Worm (Caenorhabditis elegans) whole organism, late embryonic: ENCODE data around the gene W03F8.4.

ENCODE experiments used
- C08G9.2 ChIP-seq: sonication (generic microtip); optimal IDR thresholded peaks from 2 replicates; lab custom pipeline; 2016; ENCODE audit warnings: mild to moderate bottlenecking, missing genetic modification characterization, moderate library complexity, missing compliant biosample characterization
- F13H6.1 ChIP-seq: sonication (generic microtip); optimal IDR thresholded peaks from 2 replicates; lab custom pipeline; 2016; ENCODE audit warnings: missing genetic modification characterization, missing compliant biosample characterization
- K02D7.2 ChIP-seq: sonication (generic microtip); optimal IDR thresholded peaks from 2 replicates; lab custom pipeline; 2017; ENCODE audit warnings: mild to moderate bottlenecking, missing genetic modification characterization, missing compliant biosample characterization
- K09A11.1 ChIP-seq: sonication (generic microtip); optimal IDR thresholded peaks from 2 replicates; lab custom pipeline; 2017; ENCODE audit warnings: antibody characterized with exemption, mild to moderate bottlenecking, missing genetic modification characterization, missing compliant biosample characterization; ENCODE audit not compliant: insufficient read depth
- T23F11.4 ChIP-seq: fragments of 200-800 bp; sonication (Bioruptor generic); optimal IDR thresholded peaks from 2 replicates; lab custom pipeline; 2018; ENCODE audit warnings: mild to moderate bottlenecking, missing genetic modification characterization, missing compliant biosample characterization
- ahr-1 ChIP-seq: sonication (generic microtip); optimal IDR thresholded peaks from 2 replicates; lab custom pipeline; 2016; ENCODE audit warnings: missing genetic modification characterization, missing compliant biosample characterization
- ceh-14 ChIP-seq: sonication (generic microtip); optimal IDR thresholded peaks from 2 replicates; lab custom pipeline; 2016; ENCODE audit warnings: missing genotype, missing genetic modification characterization, missing compliant biosample characterization
- ceh-18 ChIP-seq: sonication (generic microtip); optimal IDR thresholded peaks from 2 replicates; lab custom pipeline; 2016; ENCODE audit warnings: missing genetic modification characterization, missing compliant biosample characterization
- ceh-31 ChIP-seq: sonication (generic microtip); optimal IDR thresholded peaks from 2 replicates; lab custom pipeline; 2016; ENCODE audit warnings: missing genetic modification characterization, missing compliant biosample characterization
- ceh-34 ChIP-seq: sonication (generic microtip); optimal IDR thresholded peaks from 2 replicates; lab custom pipeline; 2016; ENCODE audit warnings: mild to moderate bottlenecking, missing genetic modification characterization, missing compliant biosample characterization
- ceh-48 ChIP-seq: sonication (generic microtip); optimal IDR thresholded peaks from 2 replicates; lab custom pipeline; 2016; ENCODE audit warnings: missing genetic modification characterization, inconsistent platforms, missing compliant biosample characterization
- ceh-9 ChIP-seq: sonication (generic microtip); optimal IDR thresholded peaks from 2 replicates; lab custom pipeline; 2016; ENCODE audit warnings: mild to moderate bottlenecking, missing genetic modification characterization, inconsistent platforms, missing compliant biosample characterization
- che-1 ChIP-seq: sonication (generic microtip); optimal IDR thresholded peaks from 2 replicates; lab custom pipeline; 2016; ENCODE audit warnings: mild to moderate bottlenecking, missing genetic modification characterization, missing compliant biosample characterization
- dmd-4 ChIP-seq: sonication (generic microtip); optimal IDR thresholded peaks from 2 replicates; lab custom pipeline; 2016; ENCODE audit warnings: borderline replicate concordance, missing genetic modification characterization, missing compliant biosample characterization
- dve-1 ChIP-seq: sonication (generic microtip); optimal IDR thresholded peaks from 2 replicates; lab custom pipeline; 2017; ENCODE audit warnings: antibody characterized with exemption, mild to moderate bottlenecking, missing genetic modification characterization, missing compliant biosample characterization
- elt-2 ChIP-seq: sonication (generic microtip); optimal IDR thresholded peaks from 2 replicates; lab custom pipeline; 2016; ENCODE audit warnings: missing genetic modification reagents, missing genetic modification characterization, missing compliant biosample characterization
- elt-4 ChIP-seq: sonication (generic microtip); optimal IDR thresholded peaks from 2 replicates; lab custom pipeline; 2016; ENCODE audit warnings: missing genetic modification characterization, missing compliant biosample characterization
- ets-4 ChIP-seq: sonication (generic microtip); optimal IDR thresholded peaks from 2 replicates; lab custom pipeline; 2016; ENCODE audit warnings: missing genetic modification characterization, missing compliant biosample characterization
- eyg-1 ChIP-seq: sonication (generic microtip); optimal IDR thresholded peaks from 2 replicates; lab custom pipeline; 2016; ENCODE audit warnings: missing genotype, missing genetic modification characterization, missing compliant biosample characterization
- fax-1 ChIP-seq: sonication (generic microtip); optimal IDR thresholded peaks from 2 replicates; lab custom pipeline; 2016; ENCODE audit warnings: missing genotype, missing genetic modification characterization, missing compliant biosample characterization
- fkh-6 ChIP-seq: sonication (generic microtip); optimal IDR thresholded peaks from 2 replicates; lab custom pipeline; 2016; ENCODE audit warnings: missing genetic modification characterization, missing compliant biosample characterization
- gmeb-2 ChIP-seq: sonication (generic microtip); optimal IDR thresholded peaks from 2 replicates; lab custom pipeline; 2016; ENCODE audit warnings: missing genetic modification characterization, inconsistent platforms, missing compliant biosample characterization
- hlh-13 ChIP-seq: fragments of 200-800 bp; sonication (Bioruptor generic); optimal IDR thresholded peaks from 2 replicates; lab custom pipeline; 2018; ENCODE audit warnings: mild to moderate bottlenecking, missing genetic modification characterization, missing compliant biosample characterization
- hlh-6 ChIP-seq: sonication (generic microtip); optimal IDR thresholded peaks from 2 replicates; lab custom pipeline; 2016; ENCODE audit warnings: missing genotype, missing genetic modification characterization, missing compliant biosample characterization
- hlh-8 ChIP-seq: sonication (generic microtip); optimal IDR thresholded peaks from 2 replicates; lab custom pipeline; 2016; ENCODE audit warnings: missing genotype, missing genetic modification characterization, missing compliant biosample characterization
- madf-2 ChIP-seq: sonication (generic microtip); optimal IDR thresholded peaks from 2 replicates; lab custom pipeline; 2017; ENCODE audit warnings: missing genetic modification characterization, missing compliant biosample characterization
- nfya-1 ChIP-seq: sonication (generic microtip); optimal IDR thresholded peaks from 2 replicates; lab custom pipeline; 2017; ENCODE audit warnings: missing genetic modification characterization, mild to moderate bottlenecking, missing compliant biosample characterization, antibody characterized with exemption, moderate library complexity
- nhr-232 ChIP-seq: sonication (generic microtip); optimal IDR thresholded peaks from 2 replicates; lab custom pipeline; 2016; ENCODE audit warnings: missing genetic modification characterization, missing compliant biosample characterization
- npax-4 ChIP-seq: sonication (generic microtip); optimal IDR thresholded peaks from 2 replicates; lab custom pipeline; 2016; ENCODE audit warnings: missing genetic modification characterization, missing compliant biosample characterization
- pat-9 ChIP-seq: fragments of 200-800 bp; sonication (Bioruptor generic); optimal IDR thresholded peaks from 2 replicates; lab custom pipeline; 2018; ENCODE audit warnings: mild to moderate bottlenecking, missing genetic modification characterization, moderate library complexity, missing compliant biosample characterization
- pha-2 ChIP-seq: sonication (generic microtip); optimal IDR thresholded peaks from 2 replicates; lab custom pipeline; 2017; ENCODE audit warnings: mild to moderate bottlenecking, missing genetic modification characterization, missing compliant biosample characterization
- pros-1 ChIP-seq: fragments of 150-350 bp; optimal IDR thresholded peaks from 2 replicates; lab custom pipeline; 2014; ENCODE audit warnings: missing biosample characterization, missing genetic modification reagents, missing genetic modification characterization
- rnt-1 ChIP-seq: sonication (generic microtip); optimal IDR thresholded peaks from 2 replicates; lab custom pipeline; 2016; ENCODE audit warnings: missing genetic modification characterization, missing compliant biosample characterization
- sdc-2 ChIP-seq: sonication (generic microtip); optimal IDR thresholded peaks from 2 replicates; lab custom pipeline; 2016; ENCODE audit warnings: missing genotype, missing genetic modification characterization, missing compliant biosample characterization
- tbx-2 ChIP-seq: sonication (generic microtip); optimal IDR thresholded peaks from 2 replicates; lab custom pipeline; 2016; ENCODE audit warnings: missing genetic modification characterization, missing compliant biosample characterization
- unc-3 ChIP-seq, 2 experiments: fragments of 200-800 bp in 1 of 2; sonication (Bioruptor generic) in 1 of 2; sonication (generic microtip) in 1 of 2; conservative IDR thresholded peaks in 1 of 2; optimal IDR thresholded peaks in 1 of 2; 2 replicates each; pipeline versions ENCODE4 v1.3.6 to Lab custom; 2016 to 2022; ENCODE audit warnings: missing compliant biosample characterization in 2 of 2, missing genetic modification characterization in 2 of 2, missing genetic modification reagents in 1 of 2
- unc-42 ChIP-seq: sonication (generic microtip); optimal IDR thresholded peaks from 2 replicates; lab custom pipeline; 2016; ENCODE audit warnings: missing genotype, missing genetic modification characterization, missing compliant biosample characterization
- unc-55 ChIP-seq: sonication (generic microtip); optimal IDR thresholded peaks from 2 replicates; lab custom pipeline; 2017; ENCODE audit warnings: missing biosample characterization, missing genetic modification reagents, missing genetic modification characterization
- zip-5 ChIP-seq: sonication (generic microtip); optimal IDR thresholded peaks from 2 replicates; lab custom pipeline; 2016; ENCODE audit warnings: missing genetic modification characterization, missing compliant biosample characterization
- ztf-16 ChIP-seq: sonication (generic microtip); optimal IDR thresholded peaks from 2 replicates; lab custom pipeline; 2017; ENCODE audit warnings: missing genetic modification characterization, missing compliant biosample characterization

The W03F8.4 gene

DNA sequence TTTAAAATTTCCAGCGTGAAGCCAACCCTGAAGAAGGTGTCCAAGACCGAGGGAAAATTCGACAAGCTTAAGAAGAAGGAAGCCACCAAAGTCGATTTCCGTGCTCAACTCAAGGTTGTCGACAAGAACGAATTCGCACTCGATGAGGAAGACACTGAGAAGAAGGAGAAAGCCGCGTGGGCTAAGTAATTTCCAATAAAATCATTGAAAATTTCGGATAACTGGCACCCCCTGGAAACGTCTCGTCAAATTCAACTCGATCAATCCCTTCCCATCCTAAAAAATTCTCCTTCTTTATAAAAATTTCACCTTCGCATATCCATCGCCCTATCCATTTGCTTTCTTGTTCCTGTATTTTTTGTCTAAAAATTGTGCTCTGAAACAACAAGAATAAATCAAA is 22.8 kb downstream of the W03F8.4 start:
- TF ChIP-seq npax-4 (tag; lab: Kevin White, UChicago) (no peak), rnt-1 (no peak), K09A11.1 (no peak), C08G9.2 (tag; lab: Kevin White, UChicago) (no peak), ets-4 (no peak), sdc-2 (tag; lab: Kevin White, UChicago) (no peak), fkh-6 (tag; lab: Kevin White, UChicago) (no peak), madf-2 (no peak), pros-1 (no peak), unc-42 (tag; lab: Kevin White, UChicago) (no peak), dmd-4 (tag; lab: Kevin White, UChicago) (no peak), F13H6.1 (tag; lab: Kevin White, UChicago) (no peak), ahr-1 (no peak), zip-5 (no peak), pat-9 (no peak)

DNA sequence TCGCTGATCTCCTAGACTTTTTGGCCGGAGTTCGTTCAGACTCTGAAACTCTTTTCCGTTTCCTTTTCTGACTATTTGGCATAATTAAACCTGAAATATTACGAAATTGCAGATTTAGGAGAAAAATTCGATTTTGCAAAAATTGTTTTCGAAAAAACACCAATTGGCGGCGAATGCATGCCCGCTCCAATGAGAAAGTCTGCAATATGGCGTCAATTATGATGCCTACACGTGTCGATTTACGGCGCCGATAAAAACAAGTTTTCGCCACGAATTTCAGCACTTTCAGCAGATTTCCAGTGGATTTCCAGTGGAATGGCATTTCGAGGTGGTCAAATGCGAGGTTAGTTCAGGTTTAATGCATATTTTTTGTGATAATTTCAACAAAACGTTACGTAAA is 25.5 kb downstream of the W03F8.4 start, which contains the start of the genes Y59E9AL.36 and nbet-1:
Y59E9AL.36 (minus strand) TSS at position 92 of the 400 bp plus-strand sequence.
nbet-1 (plus strand) TSS at position 112 of the 400 bp plus-strand sequence.
- TF ChIP-seq unc-3 (GFP tag; conservative IDR thresholded peaks at IDR 0.05; lab: Robert Waterston, UW) (0 out of 2 replicates have a peak, but pooled peaks have one; percentile 35), unc-3 (tag; optimal IDR thresholded peaks at IDR 0.05; lab: Kevin White, UChicago) (no peak), madf-2 (peak; percentile 17), dve-1 (tag; lab: Kevin White, UChicago) (no peak), gmeb-2 (tag; lab: Kevin White, UChicago) (no peak), ceh-14 (peak; percentile 6), T23F11.4 (no peak), nfya-1 (tag; lab: Kevin White, UChicago) (peak; percentile 54), unc-42 (tag; lab: Kevin White, UChicago) (peak; percentile 73), nhr-232 (tag; lab: Kevin White, UChicago) (no peak), ceh-31 (tag; lab: Kevin White, UChicago) (peak; percentile 54), unc-55 (peak; percentile 55), ceh-48 (peak; percentile 32), ceh-34 (tag; lab: Kevin White, UChicago) (peak; percentile 63), elt-2 (tag; lab: Kevin White, UChicago) (peak; percentile 33), che-1 (tag; lab: Kevin White, UChicago) (peak; percentile 30), ztf-16 (peak; percentile 12), K02D7.2 (tag; lab: Kevin White, UChicago) (no peak), hlh-6 (tag; lab: Kevin White, UChicago) (no peak), tbx-2 (tag; lab: Kevin White, UChicago) (peak; percentile 71), ceh-18 (tag; lab: Kevin White, UChicago) (peak; percentile 59)

DNA sequence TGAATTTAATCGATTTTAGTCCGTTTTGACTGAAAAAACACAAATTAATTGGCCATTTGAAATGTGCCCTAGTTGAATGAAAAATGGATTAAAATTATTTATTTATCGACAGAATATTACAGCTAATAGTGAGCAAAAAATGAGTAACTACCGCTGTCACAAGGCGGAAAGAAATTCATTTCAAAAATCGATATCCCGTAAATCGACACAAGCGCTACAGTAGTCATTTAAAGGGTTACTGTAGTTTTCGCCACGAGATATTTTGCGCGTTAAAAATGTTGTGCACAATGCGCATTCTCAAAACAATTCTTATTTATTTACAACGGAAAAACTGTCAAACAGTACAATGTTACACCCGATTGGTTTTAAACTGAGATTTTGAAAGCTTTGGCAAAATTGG is 26.7 kb downstream of the W03F8.4 start:
- TF ChIP-seq ceh-48 = no peak
- no peak for TF ChIP-seq hlh-13 (GFP tag; lab: Kevin White, UChicago)
- no peak for TF ChIP-seq fax-1 (tag; lab: Kevin White, UChicago)
- TF ChIP-seq hlh-8 (tag; lab: Kevin White, UChicago) = no peak
- no peak for TF ChIP-seq hlh-6 (tag; lab: Kevin White, UChicago)

DNA sequence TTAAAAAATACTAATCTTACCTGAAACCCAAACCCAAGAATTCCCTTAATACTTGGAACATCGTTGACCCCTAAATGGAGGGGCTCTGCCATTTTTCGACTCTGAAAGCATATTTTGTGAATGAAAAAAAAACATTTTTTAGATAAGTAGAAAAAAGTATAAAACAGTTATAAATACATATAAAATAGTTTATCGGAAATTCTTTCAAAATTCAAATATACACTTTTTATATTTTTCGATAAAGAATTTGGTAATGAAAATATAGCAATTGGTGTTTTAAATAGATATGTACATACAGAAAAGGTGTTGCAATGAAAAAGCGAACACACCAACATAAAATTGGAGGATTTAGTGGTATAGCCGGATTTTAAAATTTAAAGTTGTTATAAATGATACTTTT is 31.2 kb downstream of the W03F8.4 start, which contains the start of gene Y59E9AL.4:
Y59E9AL.4 (minus strand) TSS at position 101 of the 400 bp plus-strand sequence.
- no peak for TF ChIP-seq eyg-1 (tag; lab: Kevin White, UChicago)
- no peak for TF ChIP-seq pha-2 (tag; lab: Kevin White, UChicago)
- no peak for TF ChIP-seq hlh-6 (tag; lab: Kevin White, UChicago)
- TF ChIP-seq dmd-4 (tag; lab: Kevin White, UChicago) = no peak
- no peak for TF ChIP-seq elt-4 (tag; lab: Kevin White, UChicago)
- no peak for TF ChIP-seq ceh-9 (tag; lab: Kevin White, UChicago)
- TF ChIP-seq unc-3 (GFP tag; conservative IDR thresholded peaks at IDR 0.05; lab: Robert Waterston, UW) = no peak
- no peak for TF ChIP-seq unc-3 (tag; optimal IDR thresholded peaks at IDR 0.05; lab: Kevin White, UChicago)
- TF ChIP-seq che-1 (tag; lab: Kevin White, UChicago) = no peak
- TF ChIP-seq C08G9.2 (tag; lab: Kevin White, UChicago) = no peak
